Worm (Caenorhabditis elegans): ENCODE results near the gene fbxb-81.

Gene fbxb-81

ce11 chrIII:177715-178114 lies 36.7 kb upstream of the fbxb-81 start, which contains the start of gene F40G9.14:
Gene F40G9.14, minus strand, starts transcription at chrIII:177815.
- no peak for TF ChIP-seq ztf-1 (GFP tag; conservative IDR thresholded peaks at IDR 0.05)
- TF ChIP-seq mab-5 (tag; optimal IDR thresholded peaks at IDR 0.05): no peak
- no peak for TF ChIP-seq nhr-129 (tag; optimal IDR thresholded peaks at IDR 0.05)
- no peak for TF ChIP-seq mdl-1 (tag; optimal IDR thresholded peaks at IDR 0.05)
- no peak for TF ChIP-seq alr-1 (tag; optimal IDR thresholded peaks at IDR 0.05)
- no peak for TF ChIP-seq nhr-237 (tag; optimal IDR thresholded peaks at IDR 0.05)

- TF ChIP-seq F13H6.1 (tag; optimal IDR thresholded peaks at IDR 0.05): no peak
- no peak for TF ChIP-seq mab-5 (tag; optimal IDR thresholded peaks at IDR 0.05)
- TF ChIP-seq zag-1 (tag; optimal IDR thresholded peaks at IDR 0.05): no peak
- TF ChIP-seq ztf-11 (tag; optimal IDR thresholded peaks at IDR 0.05): no peak
- no peak for TF ChIP-seq nhr-129 (tag; optimal IDR thresholded peaks at IDR 0.05)
- TF ChIP-seq lsy-2 (tag; optimal IDR thresholded peaks at IDR 0.05): no peak
- peak; percentile 53 for TF ChIP-seq fos-1 (tag; optimal IDR thresholded peaks at IDR 0.05)
Measured at ce11 chrIII:175733-176132, 34.7 kb upstream of the fbxb-81 start, which contains the start of gene clec-148. Gene clec-148, minus strand, starts transcription at chrIII:175833.

- TF ChIP-seq egl-27 (tag; optimal IDR thresholded peaks at IDR 0.05) (no peak), lin-11 (tag; optimal IDR thresholded peaks at IDR 0.05) (no peak), F13H6.1 (tag; optimal IDR thresholded peaks at IDR 0.05) (no peak), ztf-11 (tag; optimal IDR thresholded peaks at IDR 0.05) (no peak), nhr-6 (tag; optimal IDR thresholded peaks at IDR 0.05) (no peak), nhr-21 (tag; optimal IDR thresholded peaks at IDR 0.05) (no peak), lin-13 (GFP tag; optimal IDR thresholded peaks at IDR 0.05) (no peak), nhr-25 (tag; optimal IDR thresholded peaks at IDR 0.05) (no peak), R02D3.7 (tag; optimal IDR thresholded peaks at IDR 0.05) (no peak), alr-1 (tag; optimal IDR thresholded peaks at IDR 0.05) (no peak), nhr-10 (tag; optimal IDR thresholded peaks at IDR 0.05) (no peak), Y55F3AM.14 (GFP tag; optimal IDR thresholded peaks at IDR 0.05) (no peak)
Measured at ce11 chrIII:173501-173900, 32.5 kb upstream of the fbxb-81 start, which contains the start of gene F40G9.19. Gene F40G9.19, plus strand, starts transcription at chrIII:173801.

ce11 chrIII:171617-172016 lies 30.6 kb upstream of the fbxb-81 start, which contains the start of the genes F40G9.9 and F40G9.12:
Gene F40G9.9, minus strand, starts transcription at chrIII:171717.
Gene F40G9.12, plus strand, starts transcription at chrIII:171847.
- no peak for TF ChIP-seq unc-62 (GFP tag; optimal IDR thresholded peaks at IDR 0.05)
- TF ChIP-seq nhr-25 (tag; optimal IDR thresholded peaks at IDR 0.05): no peak
- TF ChIP-seq crh-2 (tag; optimal IDR thresholded peaks at IDR 0.05): no peak
- TF ChIP-seq mdl-1 (tag; optimal IDR thresholded peaks at IDR 0.05): no peak
- TF ChIP-seq nhr-23 (tag; optimal IDR thresholded peaks at IDR 0.05): no peak
- no peak for TF ChIP-seq skn-1 (tag; optimal IDR thresholded peaks at IDR 0.05)
- TF ChIP-seq dmd-4 (tag; optimal IDR thresholded peaks at IDR 0.05): no peak
- no peak for TF ChIP-seq C34F6.9 (tag; optimal IDR thresholded peaks at IDR 0.05)
- TF ChIP-seq gmeb-1 (tag; optimal IDR thresholded peaks at IDR 0.05): no peak
- TF ChIP-seq aly-2 (tag; optimal IDR thresholded peaks at IDR 0.05): no peak

- no peak for TF ChIP-seq ztf-4 (tag; optimal IDR thresholded peaks at IDR 0.05)
- TF ChIP-seq ceh-82 (tag; optimal IDR thresholded peaks at IDR 0.05): no peak
- no peak for TF ChIP-seq nhr-6 (tag; optimal IDR thresholded peaks at IDR 0.05)
- no peak for TF ChIP-seq alr-1 (tag; optimal IDR thresholded peaks at IDR 0.05)
- TF ChIP-seq aly-2 (tag; optimal IDR thresholded peaks at IDR 0.05): no peak
- no peak for TF ChIP-seq lin-39 (tag; optimal IDR thresholded peaks at IDR 0.05)
- TF ChIP-seq sem-4 (tag; optimal IDR thresholded peaks at IDR 0.05): no peak
- TF ChIP-seq nhr-129 (tag; optimal IDR thresholded peaks at IDR 0.05): no peak
- TF ChIP-seq dmd-4 (tag; optimal IDR thresholded peaks at IDR 0.05): no peak
- no peak for TF ChIP-seq blmp-1 (tag; optimal IDR thresholded peaks at IDR 0.05; ENCODE audit: insufficient read depth)
- TF ChIP-seq crh-2 (tag; optimal IDR thresholded peaks at IDR 0.05): no peak
- no peak for TF ChIP-seq ZK546.5 (tag; optimal IDR thresholded peaks at IDR 0.05)
- no peak for TF ChIP-seq nhr-11 (tag; optimal IDR thresholded peaks at IDR 0.05)
- TF ChIP-seq C34F6.9 (tag; optimal IDR thresholded peaks at IDR 0.05): no peak
- TF ChIP-seq nhr-21 (tag; optimal IDR thresholded peaks at IDR 0.05): no peak
- no peak for TF ChIP-seq ztf-11 (tag; optimal IDR thresholded peaks at IDR 0.05)
- TF ChIP-seq R02D3.7 (tag; optimal IDR thresholded peaks at IDR 0.05): no peak
Measured at ce11 chrIII:169478-169877, 28.5 kb upstream of the fbxb-81 start, which contains the start of gene F40G9.18. Gene F40G9.18, minus strand, starts transcription at chrIII:169578.
